Worm (Caenorhabditis elegans): Measurements from ENCODE around the gene srab-8.

DNA sequence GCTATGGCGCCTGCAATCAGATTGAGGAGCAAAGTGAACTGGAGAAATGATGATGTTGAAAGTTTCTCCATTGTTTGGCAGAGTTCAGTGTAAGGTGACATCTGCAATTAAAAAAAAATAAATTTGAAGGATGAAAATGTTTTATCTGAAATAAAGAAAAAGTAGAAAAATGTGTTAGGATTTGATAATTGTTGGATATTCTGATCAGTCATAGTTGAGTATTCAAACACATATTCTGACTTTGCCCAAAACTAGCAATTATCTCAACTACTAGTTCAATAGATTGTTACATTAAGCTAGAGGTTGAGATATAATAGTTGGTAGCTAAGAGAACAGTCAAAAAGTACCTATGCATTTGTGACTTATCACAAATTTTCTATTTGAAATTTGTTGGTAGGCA, 31.8 kb upstream of the srab-8 start, which contains the start of gene srab-10:
- TF ChIP-seq C08G9.2 (tag; optimal IDR thresholded peaks at IDR 0.05) = no peak
- no peak for TF ChIP-seq pqm-1 (tag; optimal IDR thresholded peaks at IDR 0.05)
- TF ChIP-seq pha-4 (tag; optimal IDR thresholded peaks at IDR 0.05) = no peak
- TF ChIP-seq che-1 (tag; optimal IDR thresholded peaks at IDR 0.05) = no peak
- no peak for TF ChIP-seq ceh-14 (tag; optimal IDR thresholded peaks at IDR 0.05)
- no peak for TF ChIP-seq sox-4 (tag; optimal IDR thresholded peaks at IDR 0.05)
- no peak for TF ChIP-seq dmd-4 (tag; optimal IDR thresholded peaks at IDR 0.05; ENCODE audit: borderline replicate concordance)
